Fruit fly (Drosophila melanogaster): ENCODE results near the gene CG31674.

CG31674 gene

DNA sequence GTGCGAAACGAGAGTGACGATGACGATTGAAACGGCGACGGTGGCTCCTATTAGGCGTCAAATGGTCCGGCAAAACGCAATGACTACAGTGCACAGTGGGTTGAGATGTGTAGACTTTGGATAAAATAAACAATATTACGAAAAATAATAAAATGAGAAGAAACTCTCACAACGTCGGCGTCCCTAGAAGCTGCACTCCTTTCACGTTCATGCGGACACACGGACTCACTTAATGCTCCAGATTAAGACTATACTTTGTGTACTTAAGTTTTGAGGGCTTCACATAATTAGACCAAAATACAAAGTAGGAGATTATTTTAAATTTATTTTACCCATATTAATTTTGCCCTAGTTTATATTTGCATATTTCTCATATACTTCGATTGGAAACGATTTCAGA is 8.9 kb downstream of the CG31674 start:
- no peak for TF ChIP-seq CG17801 (GFP tag; optimal IDR thresholded peaks at IDR 0.05; ENCODE audit: partially characterized antibody)

- no peak for TF ChIP-seq CG17801 (GFP tag; optimal IDR thresholded peaks at IDR 0.05; ENCODE audit: partially characterized antibody)
Measured at dm6 chr2L:20840462-20841038, 9.5 kb downstream of the CG31674 start, which contains the start of gene CG31676. Gene CG31676, plus strand, starts transcription at chr2L:20840750.

DNA sequence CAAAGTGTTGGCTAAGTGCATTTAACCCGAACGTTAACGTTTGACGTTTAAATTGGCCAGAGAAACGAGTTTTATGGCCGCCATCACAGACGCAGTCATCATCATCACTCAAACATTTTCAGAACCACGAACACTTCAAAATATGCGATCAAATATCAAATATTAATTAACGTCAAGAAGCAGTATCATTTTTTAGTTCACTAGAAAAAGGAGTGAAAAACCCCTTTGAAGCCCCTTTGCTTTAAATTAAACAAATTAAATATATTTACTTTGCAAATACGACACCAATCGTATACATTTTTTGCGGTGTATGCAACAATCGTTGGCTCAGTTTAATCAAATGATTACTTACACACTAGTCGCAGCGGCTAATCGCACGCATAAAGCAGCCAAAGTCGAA is 13.3 kb downstream of the CG31674 start:
- TF ChIP-seq CG17801 (GFP tag; optimal IDR thresholded peaks at IDR 0.05; ENCODE audit: partially characterized antibody) = no peak

DNA sequence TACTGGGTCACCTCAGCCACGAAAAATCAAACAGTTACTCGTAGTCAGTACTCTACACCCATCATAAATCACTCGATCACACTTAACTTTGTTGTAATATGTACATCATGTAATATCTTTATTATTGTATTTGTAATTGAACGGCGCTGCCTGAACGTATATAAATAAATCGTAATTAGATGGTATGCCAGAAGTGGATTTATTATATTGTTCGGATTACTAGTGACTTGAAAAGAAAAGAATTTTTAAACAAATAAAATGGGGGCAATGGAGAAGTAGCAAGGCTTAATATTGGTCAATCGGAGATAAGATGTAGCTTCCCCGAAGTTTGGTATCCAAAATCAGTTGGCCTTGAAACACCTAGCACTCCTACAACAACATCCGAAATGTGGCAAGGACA is 17.9 kb downstream of the CG31674 start, which contains the start of gene CG14402:
TSS of gene CG14402 (plus strand) at position 301 of the 400 bp plus-strand sequence.
- TF ChIP-seq CG17801 (GFP tag; optimal IDR thresholded peaks at IDR 0.05; ENCODE audit: partially characterized antibody) = no peak

DNA sequence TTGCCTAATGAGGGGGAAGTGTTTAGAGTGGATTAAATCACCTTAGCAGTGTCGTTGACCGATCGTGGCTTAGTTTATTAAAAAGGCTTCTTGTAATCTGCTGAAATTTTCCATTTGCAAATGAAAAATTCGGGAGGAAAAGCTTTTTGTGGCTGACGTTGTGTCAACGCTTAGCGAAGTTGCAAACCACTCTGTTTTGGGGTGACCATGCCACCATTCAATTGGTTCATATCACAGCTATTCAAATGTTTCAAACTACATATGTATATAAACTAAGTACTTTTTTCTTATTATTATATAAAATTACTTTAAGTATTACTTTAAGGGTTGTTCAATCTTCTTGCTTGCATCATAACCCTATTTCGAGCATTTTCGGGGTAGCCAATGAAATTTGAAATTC is 20.5 kb downstream of the CG31674 start:
- TF ChIP-seq CG17801 (GFP tag; optimal IDR thresholded peaks at IDR 0.05; ENCODE audit: partially characterized antibody) = no peak

- TF ChIP-seq CG17801 (GFP tag; optimal IDR thresholded peaks at IDR 0.05; ENCODE audit: partially characterized antibody) = no peak
Measured at dm6 chr2L:20852092-20852628, 21.1 kb downstream of the CG31674 start, which contains the start of gene twit. Gene twit, plus strand, starts transcription at chr2L:20852578.

DNA sequence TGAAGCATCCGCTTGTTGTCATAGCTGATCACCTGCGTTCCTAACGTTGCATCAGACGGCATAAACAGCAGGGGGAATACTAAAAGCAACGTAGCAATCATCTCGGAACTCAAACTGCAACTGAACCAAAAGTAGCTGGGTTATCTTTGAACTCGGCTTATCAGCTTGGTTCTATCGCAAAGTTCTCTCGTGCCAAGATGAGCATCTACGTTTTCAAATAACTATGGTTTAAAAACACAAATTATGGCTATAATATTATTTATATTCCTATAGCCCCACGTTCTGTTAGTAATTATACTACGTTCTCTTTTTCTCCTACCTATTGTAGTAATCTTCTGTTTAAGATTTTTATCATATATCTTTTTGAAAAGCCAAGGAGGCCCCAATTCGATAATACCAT is 26.7 kb downstream of the CG31674 start, which contains the start of gene CG14400:
TSS of gene CG14400 (minus strand) at position 101 of the 400 bp plus-strand sequence.
- no peak for TF ChIP-seq CG17801 (GFP tag; optimal IDR thresholded peaks at IDR 0.05; ENCODE audit: partially characterized antibody)

DNA sequence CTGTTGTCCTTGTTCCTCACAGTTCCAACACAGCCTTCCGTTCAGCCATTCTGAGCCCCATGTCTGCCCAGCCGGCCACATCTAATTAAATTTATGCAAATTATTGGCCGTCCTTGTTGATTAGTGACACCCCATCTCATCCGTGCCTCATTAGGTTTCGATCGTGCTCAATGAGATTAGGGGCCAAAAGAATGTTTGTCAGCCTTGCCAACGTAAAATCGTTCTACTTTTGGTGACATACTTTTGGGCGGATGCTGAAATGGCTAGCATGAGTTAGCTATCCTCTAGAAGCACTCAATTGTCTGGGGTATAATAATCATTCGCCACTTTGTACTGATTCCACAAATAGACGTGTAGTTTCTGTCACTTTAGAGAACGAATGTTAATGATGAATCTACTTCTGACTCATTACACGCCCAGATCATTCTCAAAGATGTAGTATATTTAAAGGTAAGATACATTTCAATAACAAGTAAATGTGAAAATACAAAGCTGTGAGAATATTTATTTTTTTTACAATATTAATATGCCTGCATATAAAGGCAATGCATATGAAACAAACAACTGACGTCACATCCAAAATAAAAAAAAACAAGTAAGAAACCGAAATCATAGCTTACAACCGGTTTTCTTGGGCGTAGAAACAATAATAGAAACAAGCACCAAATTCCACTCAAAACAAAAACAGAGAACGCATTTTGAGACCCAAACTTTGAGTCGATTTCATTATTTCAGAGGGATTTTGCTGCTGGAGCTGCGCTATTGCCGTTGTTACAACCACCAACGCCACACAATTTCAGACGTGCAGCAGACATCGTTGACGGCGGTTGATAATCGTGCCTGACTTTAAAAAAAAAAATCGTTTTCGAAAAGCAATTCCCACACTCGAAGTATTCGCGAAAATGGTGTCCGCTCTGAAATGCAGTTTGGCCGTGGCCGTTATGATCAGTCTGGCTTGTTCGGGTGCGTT is 27.6 kb downstream of the CG31674 start, which contains the start of gene bero:
TSS of gene bero (plus strand) at position 325 of the 970 bp plus-strand sequence.
- no peak for TF ChIP-seq CG17801 (GFP tag; optimal IDR thresholded peaks at IDR 0.05; ENCODE audit: partially characterized antibody)

dm6 chr2L:20864764-20865265 is 33.8 kb downstream of the CG31674 start, which contains the start of gene CG9338:
Gene CG9338, plus strand, starts transcription at chr2L:20865215.
- TF ChIP-seq CG17801 (GFP tag; optimal IDR thresholded peaks at IDR 0.05; ENCODE audit: partially characterized antibody) = peak; percentile 73

dm6 chr2L:20867381-20867780 is 36.3 kb downstream of the CG31674 start, which contains the start of gene CG31675:
Gene CG31675, plus strand, starts transcription at chr2L:20867755.
- TF ChIP-seq CG17801 (GFP tag; optimal IDR thresholded peaks at IDR 0.05; ENCODE audit: partially characterized antibody) = no peak

DNA sequence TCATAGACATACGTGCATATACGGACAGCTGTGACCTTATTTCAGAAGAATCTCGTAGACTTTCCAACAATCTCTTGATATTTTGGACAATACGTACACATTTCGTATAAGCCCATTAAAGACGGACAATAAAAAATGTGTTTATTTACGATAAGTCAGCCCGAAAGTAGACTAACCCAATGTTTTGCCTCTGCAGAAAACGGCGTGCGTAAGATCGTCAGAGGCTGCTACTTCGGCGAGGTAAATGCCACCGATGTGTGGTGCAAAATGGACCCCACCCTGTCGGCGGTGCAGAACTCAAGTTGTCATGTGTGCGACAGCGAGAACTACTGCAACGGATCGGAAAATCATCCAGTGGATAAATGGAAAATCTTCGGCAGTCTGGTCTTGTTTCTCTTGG is 37.9 kb downstream of the CG31674 start:
- TF ChIP-seq CG17801 (GFP tag; optimal IDR thresholded peaks at IDR 0.05; ENCODE audit: partially characterized antibody) = no peak

DNA sequence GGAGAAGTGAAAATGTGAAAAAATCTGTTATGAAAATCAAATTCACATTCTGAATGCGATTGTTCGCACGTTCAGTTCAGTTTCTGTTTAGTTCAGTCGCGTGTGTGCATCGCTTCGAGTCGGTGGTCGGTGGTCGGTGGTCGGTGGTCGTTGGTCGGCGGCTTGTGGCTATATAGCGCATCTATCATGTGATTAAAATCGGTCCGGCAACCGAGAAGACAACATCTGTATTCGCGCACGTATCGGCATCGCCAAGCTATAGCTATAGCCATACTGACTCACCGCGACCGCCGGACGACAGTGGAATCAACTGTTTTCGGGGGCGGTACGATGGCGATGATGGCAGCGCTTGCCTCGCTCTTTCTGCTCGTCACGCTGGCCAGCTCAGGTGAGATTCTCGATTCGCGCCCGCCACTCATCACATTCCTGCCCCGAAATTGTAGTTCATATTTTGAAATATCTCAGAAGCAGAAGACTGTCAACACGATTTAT is 38.8 kb downstream of the CG31674 start, which contains the start of gene CG14401:
TSS of gene CG14401 (plus strand) at position 51 of the 492 bp plus-strand sequence.
- no peak for TF ChIP-seq CG17801 (GFP tag; optimal IDR thresholded peaks at IDR 0.05; ENCODE audit: partially characterized antibody)

DNA sequence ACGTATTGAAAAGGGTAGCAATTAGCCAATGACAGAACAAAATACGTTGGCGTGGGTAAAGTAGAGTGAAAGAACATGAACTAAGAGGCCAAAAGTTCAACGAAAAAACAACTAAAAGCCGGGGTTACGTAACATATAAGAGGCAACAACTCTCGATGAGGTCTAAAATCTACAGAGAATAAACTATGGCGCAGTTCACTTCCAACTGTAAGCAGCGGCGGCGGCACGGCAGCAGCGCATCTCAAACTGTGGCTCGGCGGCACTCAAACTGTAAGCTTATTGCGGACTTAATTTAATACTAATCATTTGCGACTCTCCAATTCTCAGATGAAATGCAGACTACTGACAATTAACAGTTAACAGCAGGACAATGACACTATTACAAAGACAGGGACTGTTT is 43.5 kb downstream of the CG31674 start:
- no peak for TF ChIP-seq CG17801 (GFP tag; optimal IDR thresholded peaks at IDR 0.05; ENCODE audit: partially characterized antibody)

DNA sequence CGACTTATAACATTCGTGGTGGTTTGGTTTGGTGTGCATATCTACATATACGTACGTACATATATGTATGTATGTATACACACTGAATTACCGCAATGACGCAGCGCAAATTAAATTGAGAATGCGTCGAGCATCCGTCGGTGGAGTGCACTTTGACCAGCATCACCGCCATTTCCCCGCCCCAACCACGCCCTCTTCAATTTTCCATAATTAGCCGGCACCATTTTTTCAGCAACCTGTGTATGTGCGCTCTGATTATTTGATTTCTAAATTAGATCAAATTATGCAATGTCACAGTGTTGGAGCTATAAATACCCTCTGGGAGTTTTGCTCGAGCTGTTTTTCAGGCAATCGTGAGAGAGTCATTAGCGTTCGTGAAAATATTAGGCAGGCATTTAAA is 47.0 kb downstream of the CG31674 start:
- no peak for TF ChIP-seq CG17801 (GFP tag; optimal IDR thresholded peaks at IDR 0.05; ENCODE audit: partially characterized antibody)

DNA sequence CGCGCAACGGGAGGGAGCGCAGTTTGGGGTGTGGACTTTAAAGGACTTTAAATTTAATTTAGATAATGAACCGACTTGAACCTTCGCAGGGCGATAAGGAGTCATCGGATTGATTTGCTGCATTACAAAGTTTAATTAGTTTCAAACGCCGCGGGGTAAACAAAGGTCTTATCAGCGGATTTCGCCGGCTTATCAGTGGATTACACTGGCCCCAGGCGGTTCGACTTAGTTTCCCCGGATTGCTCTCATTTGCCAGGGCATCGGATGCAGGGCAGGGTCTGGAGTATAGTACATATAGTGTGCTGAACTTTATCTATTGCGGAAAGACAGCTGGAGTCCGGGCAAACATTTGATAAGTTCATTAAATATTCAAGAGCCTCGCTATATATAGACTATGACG is 47.4 kb downstream of the CG31674 start:
- TF ChIP-seq CG17801 (GFP tag; optimal IDR thresholded peaks at IDR 0.05; ENCODE audit: partially characterized antibody) = no peak

Measured in ovary, adult (tissue).